Worm (Caenorhabditis elegans) whole organism, mixed stage, embryonic: Measurements from ENCODE around the gene skr-15.

Experiments
- M03D4.4 ChIP-seq: sonication (generic microtip); optimal IDR thresholded peaks from 2 replicates; lab custom pipeline; 2017; ENCODE audit warnings: mild to moderate bottlenecking, missing genetic modification characterization, missing compliant biosample characterization
- bed-3 ChIP-seq: fragments of 200-800 bp; sonication (Bioruptor generic); optimal IDR thresholded peaks from 3 replicates; lab custom pipeline; 2018; ENCODE audit warnings: mild to moderate bottlenecking, missing genetic modification characterization, moderate library complexity, missing compliant biosample characterization
- blmp-1 ChIP-seq: fragments of 150-350 bp; optimal IDR thresholded peaks from 2 replicates; lab custom pipeline; 2014; ENCODE audit warnings: missing biosample characterization, missing genetic modification characterization
- ceh-39 ChIP-seq: fragments of 150-350 bp; optimal IDR thresholded peaks from 2 replicates; lab custom pipeline; 2014; ENCODE audit warnings: missing biosample characterization, missing genetic modification characterization
- ceh-43 ChIP-seq: fragments of 200-800 bp; sonication (Bioruptor generic); optimal IDR thresholded peaks from 2 replicates; lab custom pipeline; 2018; ENCODE audit warnings: mild to moderate bottlenecking, missing genetic modification characterization, moderate library complexity, missing compliant biosample characterization
- ceh-83 ChIP-seq: fragments of 200-800 bp; sonication (Bioruptor generic); optimal IDR thresholded peaks from 2 replicates; lab custom pipeline; 2018; ENCODE audit warnings: mild to moderate bottlenecking, missing genetic modification characterization, missing compliant biosample characterization
- ces-1 ChIP-seq: fragments of 150-350 bp; optimal IDR thresholded peaks from 2 replicates; lab custom pipeline; 2014; ENCODE audit warnings: missing biosample characterization, missing genetic modification reagents, missing genetic modification characterization
- cnd-1 ChIP-seq: fragments of 200-800 bp; sonication (Bioruptor generic); optimal IDR thresholded peaks from 2 replicates; lab custom pipeline; 2018; ENCODE audit warnings: mild to moderate bottlenecking, missing genetic modification characterization, missing compliant biosample characterization
- elt-1 ChIP-seq: sonication (generic microtip); optimal IDR thresholded peaks from 2 replicates; lab custom pipeline; 2017; ENCODE audit warnings: missing genetic modification characterization, mild to moderate bottlenecking, missing compliant biosample characterization, antibody characterized with exemption, moderate library complexity, borderline replicate concordance; ENCODE audit not compliant: insufficient read depth
- elt-3 ChIP-seq: fragments of 150-350 bp; optimal IDR thresholded peaks from 2 replicates; lab custom pipeline; 2014; ENCODE audit warnings: missing biosample characterization, missing genetic modification characterization
- ham-2 ChIP-seq: fragments of 200-800 bp; sonication (Bioruptor generic); optimal IDR thresholded peaks from 2 replicates; lab custom pipeline; 2018; ENCODE audit warnings: mild to moderate bottlenecking, missing genetic modification characterization, missing compliant biosample characterization
- hlh-1 ChIP-seq: fragments of 150-350 bp; optimal IDR thresholded peaks from 2 replicates; lab custom pipeline; 2014; ENCODE audit warnings: missing biosample characterization, missing genetic modification reagents, missing genetic modification characterization
- lin-13 ChIP-seq: fragments of 150-350 bp; optimal IDR thresholded peaks from 2 replicates; lab custom pipeline; 2014; ENCODE audit warnings: missing biosample characterization, missing genetic modification characterization
- lin-32 ChIP-seq: fragments of 200-800 bp; sonication (Bioruptor generic); optimal IDR thresholded peaks from 2 replicates; lab custom pipeline; 2018; ENCODE audit warnings: mild to moderate bottlenecking, missing genetic modification characterization, missing compliant biosample characterization
- mab-5 ChIP-seq: fragments of 150-350 bp; optimal IDR thresholded peaks from 2 replicates; lab custom pipeline; 2014; ENCODE audit warnings: missing biosample characterization, missing genetic modification characterization
- mep-1 ChIP-seq: fragments of 150-350 bp; optimal IDR thresholded peaks from 2 replicates; lab custom pipeline; 2017; ENCODE audit warnings: missing biosample characterization, missing genetic modification reagents, missing genetic modification characterization, inconsistent platforms
- mls-2 ChIP-seq: sonication (generic microtip); optimal IDR thresholded peaks from 2 replicates; lab custom pipeline; 2016; ENCODE audit warnings: mild to moderate bottlenecking, missing genetic modification characterization, moderate library complexity, missing compliant biosample characterization
- nhr-12 ChIP-seq: fragments of 150-350 bp; optimal IDR thresholded peaks from 2 replicates; lab custom pipeline; 2014; ENCODE audit warnings: missing biosample characterization, missing genetic modification characterization
- nhr-2 ChIP-seq: fragments of 150-350 bp; optimal IDR thresholded peaks from 2 replicates; lab custom pipeline; 2014; ENCODE audit warnings: missing biosample characterization, missing genetic modification characterization
- nhr-237 ChIP-seq: fragments of 150-350 bp; optimal IDR thresholded peaks from 2 replicates; lab custom pipeline; 2014; ENCODE audit warnings: missing biosample characterization, missing genetic modification characterization
- nhr-28 ChIP-seq: fragments of 150-350 bp; optimal IDR thresholded peaks from 2 replicates; lab custom pipeline; 2014; ENCODE audit warnings: missing biosample characterization, missing genetic modification characterization
- nhr-76 ChIP-seq: sonication (generic microtip); optimal IDR thresholded peaks from 2 replicates; lab custom pipeline; 2017; ENCODE audit warnings: missing biosample characterization, missing genetic modification characterization
- pha-4 ChIP-seq: fragments of 150-350 bp; optimal IDR thresholded peaks from 2 replicates; lab custom pipeline; 2018; ENCODE audit warnings: missing biosample characterization, missing genetic modification reagents, missing genetic modification characterization
- sem-2 ChIP-seq: fragments of 200-800 bp; sonication (Bioruptor generic); optimal IDR thresholded peaks from 2 replicates; lab custom pipeline; 2018; ENCODE audit warnings: mild to moderate bottlenecking, missing genetic modification characterization, missing compliant biosample characterization
- snpc-4 ChIP-seq: fragments of 150-350 bp; optimal IDR thresholded peaks from 2 replicates; lab custom pipeline; 2014; ENCODE audit warnings: missing biosample characterization, missing genetic modification characterization
- tbx-8 ChIP-seq: fragments of 200-800 bp; sonication (Bioruptor generic); optimal IDR thresholded peaks from 2 replicates; lab custom pipeline; 2018; ENCODE audit warnings: mild to moderate bottlenecking, missing genetic modification characterization, moderate library complexity, missing compliant biosample characterization
- unc-120 ChIP-seq: sonication (generic microtip); optimal IDR thresholded peaks from 2 replicates; lab custom pipeline; 2017; ENCODE audit warnings: missing genetic modification characterization, missing compliant biosample characterization; ENCODE audit not compliant: poor library complexity, severe bottlenecking
- unc-39 ChIP-seq: fragments of 150-350 bp; optimal IDR thresholded peaks from 2 replicates; lab custom pipeline; 2014; ENCODE audit warnings: missing biosample characterization, missing genetic modification characterization
- unc-62 ChIP-seq: fragments of 150-350 bp; optimal IDR thresholded peaks from 2 replicates; lab custom pipeline; 2014; ENCODE audit warnings: missing biosample characterization, missing genetic modification reagents, missing genetic modification characterization
- zip-8 ChIP-seq: fragments of 150-350 bp; optimal IDR thresholded peaks from 2 replicates; lab custom pipeline; 2014; ENCODE audit warnings: missing biosample characterization, missing genetic modification characterization
- ztf-11 ChIP-seq: fragments of 150-350 bp; optimal IDR thresholded peaks from 2 replicates; lab custom pipeline; 2014; ENCODE audit warnings: missing biosample characterization, missing genetic modification characterization

The skr-15 gene

ce11 chrII:3829623-3830022, 5.7 kb downstream of the skr-15 start:
- TF ChIP-seq ces-1, result no peak
- TF ChIP-seq cnd-1, result no peak
- TF ChIP-seq ztf-11 (tag; lab: Kevin White, UChicago), result no peak
- no peak for TF ChIP-seq lin-13 (tag; lab: Kevin White, UChicago)
- no peak for TF ChIP-seq ceh-39
- TF ChIP-seq mep-1 (tag; lab: Kevin White, UChicago), result no peak
- no peak for TF ChIP-seq mab-5 (tag; lab: Kevin White, UChicago)
- no peak for TF ChIP-seq pha-4 (tag; lab: Kevin White, UChicago)
- no peak for TF ChIP-seq sem-2
- no peak for TF ChIP-seq nhr-28 (tag; lab: Kevin White, UChicago)
- TF ChIP-seq tbx-8 (GFP tag; lab: Kevin White, UChicago), result no peak
- no peak for TF ChIP-seq ceh-83 (GFP tag; lab: Kevin White, UChicago)
- TF ChIP-seq nhr-237 (tag; lab: Kevin White, UChicago), result no peak
- TF ChIP-seq mls-2 (tag; lab: Kevin White, UChicago), result no peak
- TF ChIP-seq nhr-12 (tag; lab: Kevin White, UChicago), result no peak
- no peak for TF ChIP-seq unc-39

ce11 chrII:3832383-3832782, 8.4 kb downstream of the skr-15 start, which contains the start of gene F54D10.9:
Gene F54D10.9 (minus strand): TSS chrII:3832483.
- TF ChIP-seq nhr-28 (tag; lab: Kevin White, UChicago), result no peak
- no peak for TF ChIP-seq blmp-1 (tag; lab: Kevin White, UChicago)
- no peak for TF ChIP-seq mep-1 (tag; lab: Kevin White, UChicago)
- TF ChIP-seq lin-32 (GFP tag; lab: Kevin White, UChicago), result no peak
- TF ChIP-seq snpc-4, result no peak
- TF ChIP-seq ztf-11 (tag; lab: Kevin White, UChicago), result no peak
- TF ChIP-seq nhr-76 (tag; lab: Kevin White, UChicago), result no peak
- no peak for TF ChIP-seq M03D4.4 (tag; lab: Kevin White, UChicago)
- no peak for TF ChIP-seq unc-39
- TF ChIP-seq ceh-43 (GFP tag; lab: Kevin White, UChicago), result no peak
- no peak for TF ChIP-seq unc-62
- no peak for TF ChIP-seq zip-8 (tag; lab: Kevin White, UChicago)
- TF ChIP-seq pha-4 (tag; lab: Kevin White, UChicago), result no peak
- TF ChIP-seq sem-2, result no peak
- TF ChIP-seq mls-2 (tag; lab: Kevin White, UChicago), result no peak
- no peak for TF ChIP-seq ces-1
- TF ChIP-seq unc-120 (tag; lab: Kevin White, UChicago), result no peak

ce11 chrII:3835915-3836314, 12.0 kb downstream of the skr-15 start, which contains the start of gene oac-4:
Gene oac-4 (minus strand): TSS chrII:3836015.
- TF ChIP-seq nhr-2 (tag; lab: Kevin White, UChicago) (no peak), ceh-39 (no peak), blmp-1 (tag; lab: Kevin White, UChicago) (no peak), unc-120 (tag; lab: Kevin White, UChicago) (no peak), nhr-237 (tag; lab: Kevin White, UChicago) (no peak), hlh-1 (no peak), unc-39 (no peak), mab-5 (tag; lab: Kevin White, UChicago) (no peak), elt-3 (no peak), ceh-83 (GFP tag; lab: Kevin White, UChicago) (no peak), ham-2 (GFP tag; lab: Kevin White, UChicago) (no peak), M03D4.4 (tag; lab: Kevin White, UChicago) (no peak), cnd-1 (no peak), ceh-43 (GFP tag; lab: Kevin White, UChicago) (no peak), bed-3 (GFP tag; lab: Kevin White, UChicago) (no peak), snpc-4 (no peak), lin-32 (GFP tag; lab: Kevin White, UChicago) (no peak)

- TF ChIP-seq M03D4.4 (tag; lab: Kevin White, UChicago), result no peak
- no peak for TF ChIP-seq nhr-28 (tag; lab: Kevin White, UChicago)
- no peak for TF ChIP-seq ham-2 (GFP tag; lab: Kevin White, UChicago)
- no peak for TF ChIP-seq cnd-1
- TF ChIP-seq blmp-1 (tag; lab: Kevin White, UChicago), result no peak
- TF ChIP-seq ceh-39, result no peak
- no peak for TF ChIP-seq sem-2
- TF ChIP-seq zip-8 (tag; lab: Kevin White, UChicago), result no peak
- no peak for TF ChIP-seq ztf-11 (tag; lab: Kevin White, UChicago)
- TF ChIP-seq mab-5 (tag; lab: Kevin White, UChicago), result no peak
- no peak for TF ChIP-seq nhr-2 (tag; lab: Kevin White, UChicago)
- no peak for TF ChIP-seq ces-1
- TF ChIP-seq ceh-43 (GFP tag; lab: Kevin White, UChicago), result no peak
- no peak for TF ChIP-seq elt-1 (tag; lab: Kevin White, UChicago)
These were observed 15.6 kb downstream of the skr-15 start, which contains the start of gene C17A2.4 for ce11 chrII:3839562-3839961. Gene C17A2.4 (plus strand): TSS chrII:3839862.
